Worm (Caenorhabditis elegans): ENCODE results near the gene arrd-7.

Gene arrd-7

DNA sequence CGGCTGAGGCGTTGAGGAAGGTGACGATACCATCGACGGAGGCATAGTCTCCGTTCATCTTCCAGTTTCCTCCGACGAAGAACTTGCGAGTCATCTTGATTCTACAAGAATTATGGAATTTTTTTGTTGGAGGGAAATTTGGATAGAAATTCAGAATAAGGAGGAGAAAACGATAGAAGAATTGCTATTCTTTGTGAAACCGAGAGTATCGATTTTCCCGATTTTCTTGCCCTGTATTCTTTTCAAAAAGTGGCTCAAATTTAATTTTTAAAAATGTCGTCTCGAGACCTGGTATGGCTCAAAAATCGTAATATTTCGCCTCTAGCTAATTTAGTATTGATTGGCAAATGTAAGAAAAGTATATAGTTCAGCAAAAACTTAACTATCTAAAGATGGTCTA is 23.4 kb downstream of the arrd-7 start, which contains the start of gene tpi-1:
Gene tpi-1, minus strand, starts transcription at position 101 of the 400 bp plus-strand sequence.
- TF ChIP-seq ceh-28 (tag; optimal IDR thresholded peaks at IDR 0.05), result no peak
- TF ChIP-seq mml-1 (tag; optimal IDR thresholded peaks at IDR 0.05), result no peak
- TF ChIP-seq ZK546.5 (tag; optimal IDR thresholded peaks at IDR 0.05), result no peak
- TF ChIP-seq aly-2 (tag; optimal IDR thresholded peaks at IDR 0.05), result no peak
- TF ChIP-seq nhr-23 (tag; optimal IDR thresholded peaks at IDR 0.05), result no peak
- TF ChIP-seq lsy-12 (tag; optimal IDR thresholded peaks at IDR 0.05), result no peak
- no peak for TF ChIP-seq R02D3.7 (tag; optimal IDR thresholded peaks at IDR 0.05)
- TF ChIP-seq unc-62 (GFP tag; optimal IDR thresholded peaks at IDR 0.05), result no peak
- no peak for TF ChIP-seq mdl-1 (tag; optimal IDR thresholded peaks at IDR 0.05)
- TF ChIP-seq elt-2 (tag; optimal IDR thresholded peaks at IDR 0.05), result no peak
- no peak for TF ChIP-seq ztf-11 (tag; optimal IDR thresholded peaks at IDR 0.05)
- no peak for TF ChIP-seq ceh-82 (tag; optimal IDR thresholded peaks at IDR 0.05)
- no peak for TF ChIP-seq ztf-4 (tag; optimal IDR thresholded peaks at IDR 0.05)

DNA sequence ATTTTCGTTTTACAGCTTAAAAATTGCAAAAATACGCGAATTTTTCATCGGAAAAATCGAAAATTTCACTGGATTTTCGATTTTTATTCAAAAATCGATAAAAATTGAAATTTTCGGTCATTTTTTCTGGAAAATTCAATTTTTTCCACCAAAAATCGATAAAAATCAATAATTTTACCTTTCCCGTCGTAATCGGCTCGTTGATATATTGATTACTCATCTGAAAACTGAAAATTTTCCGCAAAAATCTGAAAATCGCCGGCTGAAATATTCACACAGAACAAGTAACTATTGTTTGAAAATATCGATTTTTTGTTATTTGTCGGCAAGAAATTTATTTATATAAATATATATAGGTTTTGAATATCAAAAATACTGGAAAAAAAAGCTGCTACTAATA is 25.9 kb downstream of the arrd-7 start, which contains the start of gene cyn-16:
Gene cyn-16, minus strand, starts transcription at position 227 of the 400 bp plus-strand sequence.
- TF ChIP-seq nhr-77 (tag; optimal IDR thresholded peaks at IDR 0.05) (no peak), ama-1 (optimal IDR thresholded peaks at IDR 0.05) (peak; percentile 44), ceh-28 (tag; optimal IDR thresholded peaks at IDR 0.05) (peak; percentile 73)

DNA sequence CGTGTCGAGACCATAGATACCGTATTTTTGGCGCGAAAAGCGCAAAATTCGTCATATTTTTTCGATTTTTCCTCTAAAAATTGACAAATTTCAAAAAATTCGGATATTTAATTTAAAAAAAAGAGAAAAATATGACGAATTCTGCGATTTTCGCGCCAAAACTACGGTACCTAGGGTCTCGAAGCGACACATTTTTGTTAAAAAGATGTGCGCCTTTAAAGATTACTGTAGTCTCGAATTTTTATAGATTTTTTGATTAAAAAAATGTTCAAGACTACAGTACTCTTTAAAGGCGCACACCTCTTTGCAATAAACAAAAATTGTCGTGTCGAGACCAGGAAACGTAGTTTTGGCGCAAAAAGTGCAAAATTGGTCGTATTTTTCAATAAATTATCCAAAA is 26.3 kb downstream of the arrd-7 start:
- TF ChIP-seq ztf-11 (tag; optimal IDR thresholded peaks at IDR 0.05) (no peak), mdl-1 (tag; optimal IDR thresholded peaks at IDR 0.05) (no peak), nhr-43 (tag; optimal IDR thresholded peaks at IDR 0.05; ENCODE audit: poor library complexity, severe bottlenecking) (no peak), nhr-23 (tag; optimal IDR thresholded peaks at IDR 0.05) (no peak), nhr-237 (tag; optimal IDR thresholded peaks at IDR 0.05) (no peak), fkh-10 (GFP tag; optimal IDR thresholded peaks at IDR 0.05) (no peak), ceh-9 (tag; optimal IDR thresholded peaks at IDR 0.05) (no peak), lsy-12 (tag; optimal IDR thresholded peaks at IDR 0.05) (no peak)

DNA sequence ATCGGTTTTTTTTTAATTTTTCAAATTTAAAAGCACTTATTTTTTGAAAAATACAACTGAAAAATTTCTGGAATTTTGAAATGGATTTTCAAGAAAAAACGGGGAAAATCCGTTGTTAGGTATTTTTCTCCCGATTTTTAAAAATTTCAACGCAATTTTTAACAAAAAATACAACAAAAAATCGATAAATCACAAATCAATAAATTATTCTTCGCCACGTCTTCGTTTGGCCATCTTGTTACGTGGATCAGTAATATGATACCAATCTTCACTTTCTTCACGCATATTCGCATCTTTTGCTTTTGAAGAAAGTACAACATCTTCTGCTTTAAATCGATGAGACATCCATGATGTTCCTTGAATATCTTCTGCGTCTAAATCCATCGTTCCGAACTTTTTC is 33.7 kb downstream of the arrd-7 start:
- TF ChIP-seq ceh-28 (tag; optimal IDR thresholded peaks at IDR 0.05) (peak; percentile 47), elt-3 (tag; optimal IDR thresholded peaks at IDR 0.05) (no peak)

DNA sequence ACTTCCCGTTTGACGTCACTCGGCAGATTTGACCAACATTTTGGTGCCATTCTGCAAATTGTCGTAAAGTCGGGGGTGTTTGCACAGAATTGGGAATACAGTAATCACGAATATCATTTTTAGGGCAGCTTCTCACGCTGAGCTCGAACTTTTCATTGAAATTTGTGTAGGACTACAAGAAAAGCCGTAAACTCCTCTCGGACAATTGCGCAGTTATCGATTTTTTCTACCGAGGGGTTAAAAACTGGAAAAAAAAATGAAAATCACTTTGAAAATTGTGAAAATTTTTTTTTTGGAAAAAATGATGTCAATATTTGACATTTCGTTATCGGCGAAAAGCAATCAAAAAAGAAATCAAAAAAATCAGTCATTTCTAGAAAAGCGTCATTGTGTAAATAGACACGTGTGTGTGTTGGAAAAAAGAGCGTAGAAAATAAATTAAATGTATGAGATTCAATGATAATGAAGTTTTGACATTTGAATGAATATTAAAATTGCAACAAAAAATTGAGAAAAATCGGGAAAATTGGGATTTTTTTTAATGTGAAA is 34.6 kb downstream of the arrd-7 start, which contains the start of gene Y17G7B.8:
Gene Y17G7B.8, minus strand, starts transcription at position 51 of the 549 bp plus-strand sequence.
- TF ChIP-seq ceh-82 (tag; optimal IDR thresholded peaks at IDR 0.05) (no peak), eor-1 (tag; optimal IDR thresholded peaks at IDR 0.05) (no peak), elt-2 (tag; optimal IDR thresholded peaks at IDR 0.05) (peak; percentile 84), ceh-28 (tag; optimal IDR thresholded peaks at IDR 0.05) (peak; percentile 10), pha-4 (tag; optimal IDR thresholded peaks at IDR 0.05) (peak; percentile 91), pqm-1 (tag; optimal IDR thresholded peaks at IDR 0.05) (peak; percentile 48), aly-2 (tag; optimal IDR thresholded peaks at IDR 0.05) (no peak), elt-1 (tag; optimal IDR thresholded peaks at IDR 0.05) (no peak)

DNA sequence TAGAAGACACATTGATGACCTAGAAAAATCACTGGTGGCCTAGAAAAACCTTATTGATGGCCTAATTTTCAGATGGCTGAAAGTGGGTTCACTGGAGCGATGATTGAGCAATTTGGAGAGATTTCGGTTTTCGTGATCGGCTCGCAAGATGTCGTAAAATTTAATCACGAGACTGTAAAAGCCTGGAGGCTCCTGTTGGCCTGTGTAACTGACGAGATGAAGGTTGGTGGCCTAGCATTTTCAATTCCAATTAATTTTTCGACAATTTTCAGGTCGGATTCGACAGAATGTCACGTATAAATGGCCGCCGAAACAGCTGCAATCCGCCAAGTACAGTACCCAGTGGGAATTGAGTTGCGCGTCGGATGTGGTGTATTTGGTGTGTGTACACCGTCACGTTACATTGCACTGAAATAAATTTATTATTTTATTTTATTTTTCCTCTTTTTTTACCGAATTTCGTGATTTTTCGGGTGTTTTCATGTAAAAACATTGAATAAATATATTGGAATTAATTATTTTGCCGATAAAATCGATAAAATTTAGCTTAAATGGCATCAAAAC is 39.0 kb downstream of the arrd-7 start, which contains the start of gene Y17G7B.12:
Gene Y17G7B.12, plus strand, starts transcription at position 547 of the 564 bp plus-strand sequence.
- peak; percentile 34 for TF ChIP-seq hmg-11 (tag; optimal IDR thresholded peaks at IDR 0.05)
- TF ChIP-seq lin-15B (tag; optimal IDR thresholded peaks at IDR 0.05), result peak; percentile 4
- TF ChIP-seq nfya-1 (tag; optimal IDR thresholded peaks at IDR 0.05; ENCODE audit: insufficient read depth), result peak; percentile 15
- TF ChIP-seq nhr-67 (tag; optimal IDR thresholded peaks at IDR 0.05), result no peak
- TF ChIP-seq ceh-9 (tag; optimal IDR thresholded peaks at IDR 0.05), result no peak
- TF ChIP-seq pha-4 (tag; optimal IDR thresholded peaks at IDR 0.05), result peak; percentile 10

Measured in whole organism, L3 larva.